Worm (Caenorhabditis elegans): ENCODE measurements around the gene ndab-1.
"Not testable (repeated sequence)": the region's sequence is repeated elsewhere in the genome, so short reads cannot be mapped to it uniquely, and the experiment has no call there.

The ndab-1 gene

ce11 chrIII:11898169-11898568 is 17.3 kb downstream of the ndab-1 start, which contains the start of gene tsen-2:
TSS of gene tsen-2 (minus strand) at chrIII:11898269.
- TF ChIP-seq B0310.2 (tag; optimal IDR thresholded peaks at IDR 0.05): no peak
- TF ChIP-seq scrt-1 (GFP tag; IDR thresholded peaks at IDR 0.05): no peak
- no peak for TF ChIP-seq hnd-1 (tag; optimal IDR thresholded peaks at IDR 0.05)

- TF ChIP-seq tbx-11 (GFP tag; IDR thresholded peaks at IDR 0.05) (no peak), B0310.2 (tag; optimal IDR thresholded peaks at IDR 0.05) (no peak), F13C5.2 (tag; optimal IDR thresholded peaks at IDR 0.05) (no peak), pes-1 (GFP tag; IDR thresholded peaks at IDR 0.05) (no peak), tra-4 (tag; optimal IDR thresholded peaks at IDR 0.05) (no peak), scrt-1 (GFP tag; IDR thresholded peaks at IDR 0.05) (no peak), ceh-36 (tag; optimal IDR thresholded peaks at IDR 0.05) (no peak), tbx-37 (GFP tag; conservative IDR thresholded peaks at IDR 0.05) (no peak), aly-1 (tag; optimal IDR thresholded peaks at IDR 0.05) (no peak), hnd-1 (tag; optimal IDR thresholded peaks at IDR 0.05) (no peak), sea-1 (GFP tag; conservative IDR thresholded peaks at IDR 0.05) (no peak), hmbx-1 (tag; optimal IDR thresholded peaks at IDR 0.05) (no peak), hmg-4 (GFP tag; optimal IDR thresholded peaks at IDR 0.05) (no peak), ama-1 (optimal IDR thresholded peaks at IDR 0.05) (no peak), flt-1 (GFP tag; IDR thresholded peaks at IDR 0.05) (no peak), ceh-13 (GFP tag; optimal IDR thresholded peaks at IDR 0.05) (no peak), ets-7 (tag; optimal IDR thresholded peaks at IDR 0.05) (no peak)
These were observed 18.9 kb downstream of the ndab-1 start for ce11 chrIII:11896652-11897051.

- no peak for TF ChIP-seq F13C5.2 (tag; optimal IDR thresholded peaks at IDR 0.05)
- TF ChIP-seq ceh-36 (tag; optimal IDR thresholded peaks at IDR 0.05): no peak
- no peak for TF ChIP-seq flt-1 (GFP tag; IDR thresholded peaks at IDR 0.05)
- TF ChIP-seq hmg-4 (GFP tag; optimal IDR thresholded peaks at IDR 0.05): no peak
- TF ChIP-seq pes-1 (GFP tag; IDR thresholded peaks at IDR 0.05): no peak
- no peak for TF ChIP-seq aly-1 (tag; optimal IDR thresholded peaks at IDR 0.05)
- no peak for TF ChIP-seq ama-1 (optimal IDR thresholded peaks at IDR 0.05)
- no peak for TF ChIP-seq scrt-1 (GFP tag; IDR thresholded peaks at IDR 0.05)
- no peak for TF ChIP-seq sea-1 (GFP tag; conservative IDR thresholded peaks at IDR 0.05)
- no peak for TF ChIP-seq hmbx-1 (tag; optimal IDR thresholded peaks at IDR 0.05)
- no peak for TF ChIP-seq hnd-1 (tag; optimal IDR thresholded peaks at IDR 0.05)
- TF ChIP-seq ets-7 (tag; optimal IDR thresholded peaks at IDR 0.05): no peak
- no peak for TF ChIP-seq tra-4 (tag; optimal IDR thresholded peaks at IDR 0.05)
- TF ChIP-seq tbx-11 (GFP tag; IDR thresholded peaks at IDR 0.05): no peak
- TF ChIP-seq B0310.2 (tag; optimal IDR thresholded peaks at IDR 0.05): no peak
- no peak for TF ChIP-seq tbx-37 (GFP tag; conservative IDR thresholded peaks at IDR 0.05)
- TF ChIP-seq ceh-13 (GFP tag; optimal IDR thresholded peaks at IDR 0.05): no peak
These were observed 20.0 kb downstream of the ndab-1 start for ce11 chrIII:11895504-11895903.

- TF ChIP-seq ceh-36 (tag; optimal IDR thresholded peaks at IDR 0.05) (no peak), hnd-1 (tag; optimal IDR thresholded peaks at IDR 0.05) (no peak), ama-1 (optimal IDR thresholded peaks at IDR 0.05) (no peak), sea-1 (GFP tag; conservative IDR thresholded peaks at IDR 0.05) (no peak), tbx-37 (GFP tag; conservative IDR thresholded peaks at IDR 0.05) (no peak), ceh-13 (GFP tag; optimal IDR thresholded peaks at IDR 0.05) (no peak), tbx-11 (GFP tag; IDR thresholded peaks at IDR 0.05) (no peak), B0310.2 (tag; optimal IDR thresholded peaks at IDR 0.05) (no peak), aly-1 (tag; optimal IDR thresholded peaks at IDR 0.05) (no peak), flt-1 (GFP tag; IDR thresholded peaks at IDR 0.05) (no peak), tra-4 (tag; optimal IDR thresholded peaks at IDR 0.05) (no peak), F13C5.2 (tag; optimal IDR thresholded peaks at IDR 0.05) (no peak), hmg-4 (GFP tag; optimal IDR thresholded peaks at IDR 0.05) (no peak), ets-7 (tag; optimal IDR thresholded peaks at IDR 0.05) (no peak), scrt-1 (GFP tag; IDR thresholded peaks at IDR 0.05) (no peak), hmbx-1 (tag; optimal IDR thresholded peaks at IDR 0.05) (no peak), pes-1 (GFP tag; IDR thresholded peaks at IDR 0.05) (no peak)
These were observed 22.6 kb downstream of the ndab-1 start, which contains the start of gene Y56A3A.41 for ce11 chrIII:11892939-11893338. TSS of gene Y56A3A.41 (minus strand) at chrIII:11893039.

ce11 chrIII:11891335-11891734 is 24.2 kb downstream of the ndab-1 start, which contains the start of gene faah-5:
TSS of gene faah-5 (minus strand) at chrIII:11891435.
- TF ChIP-seq tbx-37 (GFP tag; conservative IDR thresholded peaks at IDR 0.05) (no peak), tbx-11 (GFP tag; IDR thresholded peaks at IDR 0.05) (no peak), ama-1 (optimal IDR thresholded peaks at IDR 0.05) (no peak), hnd-1 (tag; optimal IDR thresholded peaks at IDR 0.05) (no peak), pes-1 (GFP tag; IDR thresholded peaks at IDR 0.05) (no peak), sea-1 (GFP tag; conservative IDR thresholded peaks at IDR 0.05) (no peak), aly-1 (tag; optimal IDR thresholded peaks at IDR 0.05) (no peak), flt-1 (GFP tag; IDR thresholded peaks at IDR 0.05) (no peak), hmbx-1 (tag; optimal IDR thresholded peaks at IDR 0.05) (no peak), F13C5.2 (tag; optimal IDR thresholded peaks at IDR 0.05) (no peak)

- not testable (repeated sequence) for TF ChIP-seq hmg-4 (GFP tag; optimal IDR thresholded peaks at IDR 0.05); sea-1 (GFP tag; conservative IDR thresholded peaks at IDR 0.05); aly-1 (tag; optimal IDR thresholded peaks at IDR 0.05)
These were observed 31.8 kb downstream of the ndab-1 start, which contains the start of gene fbxb-22 for ce11 chrIII:11883694-11884093. TSS of gene fbxb-22 (minus strand) at chrIII:11883754.

- TF ChIP-seq pes-1 (GFP tag; IDR thresholded peaks at IDR 0.05): no peak
- no peak for TF ChIP-seq flt-1 (GFP tag; IDR thresholded peaks at IDR 0.05)
- no peak for TF ChIP-seq scrt-1 (GFP tag; IDR thresholded peaks at IDR 0.05)
- no peak for TF ChIP-seq tbx-11 (GFP tag; IDR thresholded peaks at IDR 0.05)
- TF ChIP-seq hnd-1 (tag; optimal IDR thresholded peaks at IDR 0.05): no peak
- no peak for TF ChIP-seq hmbx-1 (tag; optimal IDR thresholded peaks at IDR 0.05)
- TF ChIP-seq hmg-4 (GFP tag; optimal IDR thresholded peaks at IDR 0.05): no peak
- TF ChIP-seq F13C5.2 (tag; optimal IDR thresholded peaks at IDR 0.05): no peak
- TF ChIP-seq tbx-37 (GFP tag; conservative IDR thresholded peaks at IDR 0.05): no peak
- TF ChIP-seq tra-4 (tag; optimal IDR thresholded peaks at IDR 0.05): no peak
- TF ChIP-seq ceh-36 (tag; optimal IDR thresholded peaks at IDR 0.05): no peak
- TF ChIP-seq ceh-13 (GFP tag; optimal IDR thresholded peaks at IDR 0.05): no peak
- no peak for TF ChIP-seq B0310.2 (tag; optimal IDR thresholded peaks at IDR 0.05)
- no peak for TF ChIP-seq sea-1 (GFP tag; conservative IDR thresholded peaks at IDR 0.05)
- no peak for TF ChIP-seq ama-1 (optimal IDR thresholded peaks at IDR 0.05)
- no peak for TF ChIP-seq aly-1 (tag; optimal IDR thresholded peaks at IDR 0.05)
- TF ChIP-seq ets-7 (tag; optimal IDR thresholded peaks at IDR 0.05): no peak
These were observed 34.0 kb downstream of the ndab-1 start for ce11 chrIII:11881549-11881948.

Measured in whole organism, early embryonic.